Worm (Caenorhabditis elegans) whole organism, late embryonic: ENCODE measurements around the gene cwp-1.

Source experiments
- fkh-10 ChIP-seq: fragments of 150-350 bp; optimal IDR thresholded peaks from 2 replicates; lab custom pipeline; 2014; ENCODE audit warnings: missing biosample characterization, missing genetic modification reagents, missing genetic modification characterization
- nhr-232 ChIP-seq: sonication (generic microtip); optimal IDR thresholded peaks from 2 replicates; lab custom pipeline; 2016; ENCODE audit warnings: missing genetic modification characterization, missing compliant biosample characterization
- pha-2 ChIP-seq: sonication (generic microtip); optimal IDR thresholded peaks from 2 replicates; lab custom pipeline; 2017; ENCODE audit warnings: mild to moderate bottlenecking, missing genetic modification characterization, missing compliant biosample characterization
- pqm-1 ChIP-seq: sonication (generic microtip); optimal IDR thresholded peaks from 2 replicates; lab custom pipeline; 2016; ENCODE audit warnings: missing genetic modification characterization, missing compliant biosample characterization

- TF ChIP-seq nhr-232 (tag; lab: Kevin White, UChicago): no peak
- TF ChIP-seq pha-2: no peak
- TF ChIP-seq pqm-1 (tag; lab: Kevin White, UChicago): no peak
- no peak for TF ChIP-seq fkh-10
Observed at ce11 chrV:4860525-4860924, 19.4 kb upstream of the cwp-1 start.
